Worm (Caenorhabditis elegans) whole organism, mixed stage, embryonic: ENCODE measurements around the gene plx-2.

Experiments
- bed-3 ChIP-seq: fragments of 200-800 bp; sonication (Bioruptor generic); optimal IDR thresholded peaks from 3 replicates; lab custom pipeline; 2018; ENCODE audit warnings: mild to moderate bottlenecking, missing genetic modification characterization, moderate library complexity, missing compliant biosample characterization
- ces-1 ChIP-seq: fragments of 150-350 bp; optimal IDR thresholded peaks from 2 replicates; lab custom pipeline; 2014; ENCODE audit warnings: missing biosample characterization, missing genetic modification reagents, missing genetic modification characterization
- lin-32 ChIP-seq: fragments of 200-800 bp; sonication (Bioruptor generic); optimal IDR thresholded peaks from 2 replicates; lab custom pipeline; 2018; ENCODE audit warnings: mild to moderate bottlenecking, missing genetic modification characterization, missing compliant biosample characterization
- lsy-2 ChIP-seq: fragments of 150-350 bp; optimal IDR thresholded peaks from 2 replicates; lab custom pipeline; 2014; ENCODE audit warnings: missing biosample characterization, missing genetic modification characterization
- mep-1 ChIP-seq: fragments of 150-350 bp; optimal IDR thresholded peaks from 2 replicates; lab custom pipeline; 2017; ENCODE audit warnings: missing biosample characterization, missing genetic modification reagents, missing genetic modification characterization, inconsistent platforms
- nhr-12 ChIP-seq: fragments of 150-350 bp; optimal IDR thresholded peaks from 2 replicates; lab custom pipeline; 2014; ENCODE audit warnings: missing biosample characterization, missing genetic modification characterization
- nhr-28 ChIP-seq: fragments of 150-350 bp; optimal IDR thresholded peaks from 2 replicates; lab custom pipeline; 2014; ENCODE audit warnings: missing biosample characterization, missing genetic modification characterization
- nhr-76 ChIP-seq: sonication (generic microtip); optimal IDR thresholded peaks from 2 replicates; lab custom pipeline; 2017; ENCODE audit warnings: missing biosample characterization, missing genetic modification characterization
- pha-4 ChIP-seq: fragments of 150-350 bp; optimal IDR thresholded peaks from 2 replicates; lab custom pipeline; 2018; ENCODE audit warnings: missing biosample characterization, missing genetic modification reagents, missing genetic modification characterization
- snpc-4 ChIP-seq: fragments of 150-350 bp; optimal IDR thresholded peaks from 2 replicates; lab custom pipeline; 2014; ENCODE audit warnings: missing biosample characterization, missing genetic modification characterization
- unc-39 ChIP-seq: fragments of 150-350 bp; optimal IDR thresholded peaks from 2 replicates; lab custom pipeline; 2014; ENCODE audit warnings: missing biosample characterization, missing genetic modification characterization
- unc-62 ChIP-seq: fragments of 150-350 bp; optimal IDR thresholded peaks from 2 replicates; lab custom pipeline; 2014; ENCODE audit warnings: missing biosample characterization, missing genetic modification reagents, missing genetic modification characterization
- ztf-11 ChIP-seq: fragments of 150-350 bp; optimal IDR thresholded peaks from 2 replicates; lab custom pipeline; 2014; ENCODE audit warnings: missing biosample characterization, missing genetic modification characterization

- TF ChIP-seq ces-1 (GFP tag; lab: Kevin White, UChicago) (peak; percentile 93), lin-32 (GFP tag; lab: Kevin White, UChicago) (no peak), unc-62 (GFP tag; lab: Kevin White, UChicago) (peak; percentile 61), snpc-4 (tag; lab: Kevin White, UChicago) (no peak), nhr-76 (no peak), mep-1 (tag; lab: Kevin White, UChicago) (no peak), lsy-2 (no peak), unc-39 (tag; lab: Kevin White, UChicago) (no peak), ztf-11 (no peak), nhr-12 (tag; lab: Kevin White, UChicago) (no peak), nhr-28 (tag; lab: Kevin White, UChicago) (no peak), bed-3 (GFP tag; lab: Kevin White, UChicago) (no peak), pha-4 (no peak)
These were observed 9.1 kb upstream of the plx-2 start for ce11 chrII:14433712-14434352.
